Fruit fly (Drosophila melanogaster) whole organism, embryonic: ENCODE data around the gene sesB.

ENCODE experiments used
- Abd-B ChIP-seq: fragments of 200-800 bp; sonication (Bioruptor generic); optimal IDR thresholded peaks from 2 replicates; lab custom pipeline; 2018; ENCODE audit warnings: missing biosample characterization, mild to moderate bottlenecking, missing genetic modification characterization, moderate library complexity
- CG10321 ChIP-seq: fragments of 200-800 bp; sonication (Bioruptor generic); IDR thresholded peaks from 2 replicates; pipeline ENCODE4 v1.3.6; 2022; ENCODE audit warnings: missing biosample characterization, missing genetic modification characterization
- CG10654 ChIP-seq: fragments of 200-800 bp; sonication (Bioruptor generic); optimal IDR thresholded peaks from 2 replicates; lab custom pipeline; 2016; ENCODE audit warnings: missing biosample characterization, missing genetic modification characterization
- CG11247 ChIP-seq: fragments of 200-800 bp; sonication (Bioruptor generic); IDR thresholded peaks from 2 replicates; pipeline ENCODE4 v1.3.6; 2022; ENCODE audit warnings: missing biosample characterization, missing genetic modification characterization
- CG11695 ChIP-seq: fragments of 200-800 bp; sonication (Bioruptor generic); IDR thresholded peaks from 3 replicates; pipeline ENCODE4 v1.3.6; 2022; ENCODE audit warnings: missing biosample characterization, missing genetic modification characterization
- CG12155 ChIP-seq: fragments of 200-800 bp; sonication (Bioruptor generic); optimal IDR thresholded peaks from 3 replicates; lab custom pipeline; 2016; ENCODE audit warnings: missing biosample characterization, missing genetic modification characterization
- CG13624 ChIP-seq: fragments of 200-800 bp; sonication (Bioruptor generic); optimal IDR thresholded peaks from 2 replicates; lab custom pipeline; 2016; ENCODE audit warnings: missing biosample characterization, missing genetic modification characterization
- CG15073 ChIP-seq: fragments of 200-800 bp; sonication (Bioruptor generic); optimal IDR thresholded peaks from 2 replicates; lab custom pipeline; 2016; ENCODE audit warnings: missing biosample characterization, missing genetic modification characterization
- CG15479 ChIP-seq: fragments of 200-800 bp; sonication (Bioruptor generic); optimal IDR thresholded peaks from 3 replicates; lab custom pipeline; 2019; ENCODE audit warnings: missing biosample characterization, mild to moderate bottlenecking, missing genetic modification characterization, moderate library complexity
- CG15696 ChIP-seq: fragments of 200-800 bp; sonication (Bioruptor generic); optimal IDR thresholded peaks from 2 replicates; lab custom pipeline; 2019; ENCODE audit warnings: missing biosample characterization, mild to moderate bottlenecking, missing genetic modification characterization, moderate library complexity
- CG17385 ChIP-seq: fragments of 200-800 bp; sonication (Bioruptor generic); optimal IDR thresholded peaks from 3 replicates; lab custom pipeline; 2018; ENCODE audit warnings: missing biosample characterization, mild to moderate bottlenecking, missing genetic modification characterization
- CG18619 ChIP-seq: fragments of 200-800 bp; sonication (Bioruptor generic); optimal IDR thresholded peaks from 3 replicates; lab custom pipeline; 2017; ENCODE audit warnings: missing biosample characterization, mild to moderate bottlenecking, missing genetic modification characterization
- CG18764 ChIP-seq: fragments of 200-800 bp; sonication (Bioruptor generic); optimal IDR thresholded peaks from 3 replicates; lab custom pipeline; 2016; ENCODE audit warnings: missing biosample characterization, missing genetic modification characterization
- CG2202 ChIP-seq: fragments of 200-800 bp; sonication (Bioruptor generic); optimal IDR thresholded peaks from 2 replicates; lab custom pipeline; 2018; ENCODE audit warnings: missing biosample characterization, mild to moderate bottlenecking, missing genetic modification characterization
- CG3407 ChIP-seq: fragments of 200-800 bp; sonication (Bioruptor generic); optimal IDR thresholded peaks from 2 replicates; lab custom pipeline; 2018; ENCODE audit warnings: missing biosample characterization, mild to moderate bottlenecking, missing genetic modification characterization
- CG4854 ChIP-seq: fragments of 200-800 bp; sonication (Bioruptor generic); optimal IDR thresholded peaks from 2 replicates; lab custom pipeline; 2016; ENCODE audit warnings: missing biosample characterization, missing genetic modification characterization, inconsistent platforms
- CG6175 ChIP-seq: fragments of 200-800 bp; sonication (Bioruptor generic); IDR thresholded peaks from 3 replicates; pipeline ENCODE4 v1.3.6; 2022; ENCODE audit warnings: missing biosample characterization, missing genetic modification characterization
- CG7372 ChIP-seq: fragments of 200-800 bp; sonication (Bioruptor generic); IDR thresholded peaks from 2 replicates; pipeline ENCODE4 v1.3.6; 2022; ENCODE audit warnings: missing biosample characterization, missing genetic modification characterization
- CG9609 ChIP-seq: fragments of 200-800 bp; sonication (Bioruptor generic); optimal IDR thresholded peaks from 3 replicates; lab custom pipeline; 2016; ENCODE audit warnings: missing biosample characterization, missing genetic modification characterization
- CG9932 ChIP-seq: fragments of 200-800 bp; sonication (Bioruptor generic); IDR thresholded peaks from 2 replicates; pipeline ENCODE4 v1.3.6; 2022; ENCODE audit warnings: missing biosample characterization, missing genetic modification characterization
- Dref ChIP-seq: fragments of 200-800 bp; sonication (Bioruptor generic); IDR thresholded peaks from 2 replicates; pipeline ENCODE4 v1.3.6; 2022; ENCODE audit warnings: missing biosample characterization, missing genetic modification characterization
- Eip74EF ChIP-seq, 2 experiments: fragments of 200-800 bp in 1 of 2; fragments of >200 bp in 1 of 2; sonication (Bioruptor generic) in 1 of 2; optimal IDR thresholded peaks; 2 replicates each; lab custom pipeline; 2017 to 2019; ENCODE audit warnings: missing biosample characterization in 2 of 2, missing genetic modification characterization in 2 of 2, mild to moderate bottlenecking in 1 of 2, moderate library complexity in 1 of 2
- Hsf ChIP-seq: fragments of 200-800 bp; sonication (Bioruptor generic); optimal IDR thresholded peaks from 3 replicates; lab custom pipeline; 2016; ENCODE audit warnings: missing biosample characterization, missing genetic modification characterization
- Mad ChIP-seq: fragments of 200-800 bp; sonication (Bioruptor generic); optimal IDR thresholded peaks from 2 replicates; lab custom pipeline; 2016; ENCODE audit warnings: missing biosample characterization, missing genetic modification characterization
- Mrtf ChIP-seq: fragments of 200-800 bp; sonication (Bioruptor generic); IDR thresholded peaks from 3 replicates; pipeline ENCODE4 v1.3.6; 2022; ENCODE audit warnings: missing biosample characterization, missing genetic modification characterization
- NC2α ChIP-seq: fragments of 200-800 bp; sonication (Bioruptor generic); optimal IDR thresholded peaks from 2 replicates; lab custom pipeline; 2016; ENCODE audit warnings: missing biosample characterization, missing genetic modification characterization
- Neu2 ChIP-seq: fragments of 200-800 bp; sonication (Bioruptor generic); optimal IDR thresholded peaks from 3 replicates; lab custom pipeline; 2016; ENCODE audit warnings: missing biosample characterization, missing genetic modification characterization, borderline replicate concordance
- Sry-β ChIP-seq: fragments of 200-800 bp; sonication (Bioruptor generic); optimal IDR thresholded peaks from 2 replicates; lab custom pipeline; 2018; ENCODE audit warnings: missing biosample characterization, mild to moderate bottlenecking, missing genetic modification characterization, moderate library complexity
- Vsx1 ChIP-seq: fragments of 200-800 bp; sonication (Bioruptor generic); optimal IDR thresholded peaks from 2 replicates; lab custom pipeline; 2017; ENCODE audit warnings: missing biosample characterization, mild to moderate bottlenecking, missing genetic modification characterization, missing genetic modification reagents
- YL-1 ChIP-seq: fragments of 200-800 bp; sonication (Bioruptor generic); optimal IDR thresholded peaks from 3 replicates; lab custom pipeline; 2017; ENCODE audit warnings: missing biosample characterization, mild to moderate bottlenecking, missing genetic modification characterization
- abd-A ChIP-seq: fragments of 200-800 bp; sonication (Bioruptor generic); optimal IDR thresholded peaks from 3 replicates; lab custom pipeline; 2019; ENCODE audit warnings: missing biosample characterization, mild to moderate bottlenecking, missing genetic modification characterization, moderate library complexity
- caup ChIP-seq: fragments of 200-800 bp; sonication (Bioruptor generic); optimal IDR thresholded peaks from 3 replicates; lab custom pipeline; 2017; ENCODE audit warnings: missing biosample characterization, mild to moderate bottlenecking, missing genetic modification characterization, moderate library complexity; ENCODE audit not compliant: severe bottlenecking
- cg ChIP-seq: fragments of 200-800 bp; sonication (Bioruptor generic); optimal IDR thresholded peaks from 3 replicates; lab custom pipeline; 2019; ENCODE audit warnings: missing biosample characterization, mild to moderate bottlenecking, missing genetic modification characterization, moderate library complexity
- chinmo ChIP-seq: fragments of 200-800 bp; sonication (Bioruptor generic); IDR thresholded peaks from 4 replicates; pipeline ENCODE4 v1.3.6; 2022; ENCODE audit warnings: missing biosample characterization, missing genetic modification characterization; ENCODE audit not compliant: partially characterized antibody
- gfzf ChIP-seq: fragments of 200-800 bp; sonication (Bioruptor generic); optimal IDR thresholded peaks from 2 replicates; lab custom pipeline; 2016; ENCODE audit warnings: missing biosample characterization, mild to moderate bottlenecking, missing genetic modification characterization, moderate library complexity
- gsb ChIP-seq: fragments of 200-800 bp; sonication (Bioruptor generic); IDR thresholded peaks from 2 replicates; pipeline ENCODE4 v1.3.6; 2022; ENCODE audit warnings: missing biosample characterization, missing genetic modification characterization
- gt ChIP-seq: fragments of 200-800 bp; sonication (Bioruptor generic); IDR thresholded peaks from 2 replicates; pipeline ENCODE4 v1.3.6; 2022; ENCODE audit warnings: missing biosample characterization, missing genetic modification characterization
- ind ChIP-seq: fragments of 200-800 bp; sonication (Bioruptor generic); optimal IDR thresholded peaks from 3 replicates; lab custom pipeline; 2016; ENCODE audit warnings: missing biosample characterization, missing genetic modification characterization
- oc ChIP-seq: fragments of 200-800 bp; sonication (Bioruptor generic); optimal IDR thresholded peaks from 2 replicates; lab custom pipeline; 2018; ENCODE audit warnings: missing biosample characterization, mild to moderate bottlenecking, missing genetic modification characterization, moderate library complexity
- odd ChIP-seq: fragments of 200-800 bp; sonication (Bioruptor generic); optimal IDR thresholded peaks from 2 replicates; lab custom pipeline; 2017; ENCODE audit warnings: missing biosample characterization, mild to moderate bottlenecking, missing genetic modification characterization
- p53 ChIP-seq: fragments of 200-800 bp; sonication (Bioruptor generic); optimal IDR thresholded peaks from 2 replicates; lab custom pipeline; 2016; ENCODE audit warnings: missing biosample characterization, missing genetic modification characterization
- pb ChIP-seq: fragments of 200-800 bp; sonication (Bioruptor generic); optimal IDR thresholded peaks from 3 replicates; lab custom pipeline; 2016; ENCODE audit warnings: missing biosample characterization, missing genetic modification characterization
- sd ChIP-seq: fragments of 200-800 bp; sonication (Bioruptor generic); optimal IDR thresholded peaks from 3 replicates; lab custom pipeline; 2018; ENCODE audit warnings: missing biosample characterization, mild to moderate bottlenecking, missing genetic modification characterization, moderate library complexity
- sens ChIP-seq: fragments of 200-800 bp; sonication (Bioruptor generic); peaks from one replicate; lab custom pipeline; 2016; ENCODE audit warnings: missing biosample characterization, missing genetic modification characterization
- sens-2 ChIP-seq: fragments of 200-800 bp; sonication (Bioruptor generic); IDR thresholded peaks from 2 replicates; pipeline ENCODE4 v1.3.6; 2022; ENCODE audit warnings: missing biosample characterization, missing genetic modification characterization
- seq ChIP-seq: fragments of 200-800 bp; sonication (Bioruptor generic); IDR thresholded peaks from 2 replicates; pipeline ENCODE4 v1.3.6; 2022; ENCODE audit warnings: missing biosample characterization, missing genetic modification characterization
- sim ChIP-seq: fragments of 200-800 bp; sonication (Bioruptor generic); IDR thresholded peaks from 2 replicates; pipeline ENCODE4 v1.3.6; 2022; ENCODE audit warnings: missing biosample characterization, missing genetic modification characterization
- sqz ChIP-seq: fragments of 200-800 bp; sonication (Bioruptor generic); optimal IDR thresholded peaks from 3 replicates; lab custom pipeline; 2018; ENCODE audit warnings: missing biosample characterization, mild to moderate bottlenecking, missing genetic modification characterization
- ssp ChIP-seq: fragments of 200-800 bp; sonication (Bioruptor generic); IDR thresholded peaks from 2 replicates; pipeline ENCODE4 v1.3.6; 2022; ENCODE audit warnings: missing biosample characterization, missing genetic modification characterization
- tx ChIP-seq: fragments of 200-800 bp; sonication (Bioruptor generic); optimal IDR thresholded peaks from 2 replicates; lab custom pipeline; 2016; ENCODE audit warnings: missing biosample characterization, missing genetic modification characterization
- zfh2 ChIP-seq: fragments of 200-800 bp; sonication (Bioruptor generic); optimal IDR thresholded peaks from 2 replicates; lab custom pipeline; 2016; ENCODE audit warnings: missing biosample characterization, missing genetic modification characterization

sesB gene

DNA sequence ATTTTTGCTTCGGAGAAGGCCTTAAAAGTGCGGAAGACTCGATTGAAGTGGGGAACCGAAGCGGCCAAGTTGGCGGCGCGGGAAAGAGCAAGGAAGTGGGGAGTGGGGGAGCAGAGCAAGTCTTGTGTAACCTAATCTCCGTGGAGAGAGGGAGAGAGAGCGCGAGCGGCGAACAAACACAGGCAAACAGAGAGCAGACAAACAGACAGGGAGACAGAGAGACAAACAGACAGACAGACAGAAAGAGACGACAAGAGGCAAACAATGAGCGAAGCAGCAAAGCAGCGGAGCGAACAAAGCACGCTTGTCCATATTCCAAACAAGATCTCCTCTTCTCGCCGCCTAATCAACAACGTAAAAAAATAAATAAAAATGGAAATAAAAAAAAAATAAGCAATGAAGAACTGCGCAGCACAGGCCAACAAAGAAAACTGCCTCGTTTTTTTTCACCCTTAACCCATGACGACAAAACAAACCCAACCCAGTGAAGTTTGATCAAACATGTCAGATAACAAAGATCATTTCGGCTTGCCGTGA, 47.9 kb downstream of the sesB start (continued):
- TF ChIP-seq p53 (GFP tag; lab: Kevin White, UChicago) (no peak), CG15479 (GFP tag; lab: Kevin White, UChicago) (no peak), CG9932 (GFP tag; lab: Robert Waterston, UW) (0 out of 2 replicates have a peak, but pooled peaks have one; percentile 10), CG10654 (GFP tag; lab: Kevin White, UChicago) (no peak), CG18619 (no peak), ssp (GFP tag; lab: Robert Waterston, UW) (no peak), CG12155 (no peak), CG7372 (GFP tag; lab: Robert Waterston, UW) (no peak), zfh2 (GFP tag; lab: Kevin White, UChicago) (no peak), CG11247 (no peak), CG10321 (peak; percentile 37; the same call in 1 of the 2 replicates), CG11695 (GFP tag; lab: Robert Waterston, UW) (no peak), cg (GFP tag; lab: Kevin White, UChicago) (peak; percentile 29), CG9609 (GFP tag; lab: Kevin White, UChicago) (no peak), Eip74EF (GFP tag; optimal IDR thresholded peaks at IDR 0.05; lab: Kevin White, UChicago) (no peak), CG15073 (GFP tag; lab: Kevin White, UChicago) (no peak), CG2202 (tag; lab: Kevin White, UChicago) (no peak), odd (GFP tag; lab: Kevin White, UChicago) (no peak), Dref (GFP tag; lab: Robert Waterston, UW) (no peak), gt (no peak), sqz (GFP tag; lab: Kevin White, UChicago) (peak; percentile 94), Abd-B (GFP tag; lab: Kevin White, UChicago) (peak; percentile 36), NC2α (no peak), Mad (GFP tag; lab: Kevin White, UChicago) (no peak), Sry-β (GFP tag; lab: Kevin White, UChicago) (no peak), gsb (GFP tag; lab: Robert Waterston, UW) (no peak), oc (tag; lab: Kevin White, UChicago) (peak; percentile 49), chinmo (GFP tag; lab: Robert Waterston, UW) (peak; percentile 79; the same call in 2 of the 4 replicates), sens-2 (GFP tag; lab: Robert Waterston, UW) (no peak), pb (peak; percentile 1), CG13624 (GFP tag; lab: Kevin White, UChicago) (peak; percentile 80), seq (GFP tag; lab: Robert Waterston, UW) (no peak), Hsf (GFP tag; lab: Kevin White, UChicago) (no peak), CG6175 (GFP tag; lab: Robert Waterston, UW) (no peak), CG17385 (GFP tag; lab: Kevin White, UChicago) (no peak), caup (GFP tag; lab: Kevin White, UChicago) (no peak), sd (no peak), CG18764 (no peak), Mrtf (GFP tag; lab: Robert Waterston, UW) (no peak), tx (no peak), Vsx1 (GFP tag; lab: Kevin White, UChicago) (peak; percentile 18), abd-A (tag; lab: Kevin White, UChicago) (peak; percentile 39), CG4854 (GFP tag; lab: Kevin White, UChicago) (no peak), YL-1 (GFP tag; lab: Kevin White, UChicago) (no peak), ind (no peak), sim (GFP tag; lab: Robert Waterston, UW) (0 out of 2 replicates have a peak, but pooled peaks have one; percentile 34), CG15696 (peak; percentile 9), Neu2 (GFP tag; lab: Kevin White, UChicago) (no peak), CG3407 (GFP tag; lab: Kevin White, UChicago) (no peak), gfzf (GFP tag; lab: Kevin White, UChicago) (no peak), sens (GFP tag; lab: Kevin White, UChicago) (peak; percentile 11)
